Fruit fly (Drosophila melanogaster) whole organism, embryonic: ENCODE measurements around the gene CG31549.
A peak's percentile ranks its signal among the peaks of the same experiment; 100 is the strongest.

Experiments
- B-H1 ChIP-seq: fragments of 200-800 bp; sonication (Bioruptor generic); IDR thresholded peaks from 3 replicates; pipeline ENCODE4 v1.3.6; 2022; ENCODE audit warnings: missing biosample characterization, missing genetic modification characterization
- B-H2 ChIP-seq: fragments of 200-800 bp; sonication (Bioruptor generic); optimal IDR thresholded peaks from 2 replicates; lab custom pipeline; 2018; ENCODE audit warnings: missing biosample characterization, mild to moderate bottlenecking, missing genetic modification characterization
- CG10959 ChIP-seq: fragments of 200-800 bp; sonication (Bioruptor generic); IDR thresholded peaks from 2 replicates; pipeline ENCODE4 v1.3.6; 2022; ENCODE audit warnings: missing biosample characterization, missing genetic modification characterization
- CG11695 ChIP-seq: fragments of 200-800 bp; sonication (Bioruptor generic); IDR thresholded peaks from 3 replicates; pipeline ENCODE4 v1.3.6; 2022; ENCODE audit warnings: missing biosample characterization, missing genetic modification characterization
- CG13424 ChIP-seq: fragments of 200-800 bp; sonication (Bioruptor generic); optimal IDR thresholded peaks from 2 replicates; lab custom pipeline; 2019; ENCODE audit warnings: missing biosample characterization, mild to moderate bottlenecking, missing genetic modification characterization, moderate library complexity
- CG15601 ChIP-seq: fragments of 200-800 bp; sonication (Bioruptor generic); optimal IDR thresholded peaks from 3 replicates; lab custom pipeline; 2019; ENCODE audit warnings: missing biosample characterization, mild to moderate bottlenecking, missing genetic modification characterization, moderate library complexity
- CG18619 ChIP-seq: fragments of 200-800 bp; sonication (Bioruptor generic); optimal IDR thresholded peaks from 3 replicates; lab custom pipeline; 2017; ENCODE audit warnings: missing biosample characterization, mild to moderate bottlenecking, missing genetic modification characterization
- CG18764 ChIP-seq: fragments of 200-800 bp; sonication (Bioruptor generic); optimal IDR thresholded peaks from 3 replicates; lab custom pipeline; 2016; ENCODE audit warnings: missing biosample characterization, missing genetic modification characterization
- CG2129 ChIP-seq: fragments of 200-800 bp; sonication (Bioruptor generic); IDR thresholded peaks from 2 replicates; pipeline ENCODE4 v1.3.6; 2022; ENCODE audit warnings: missing biosample characterization, missing genetic modification characterization; ENCODE audit not compliant: partially characterized antibody
- CG2199 ChIP-seq: fragments of 200-800 bp; sonication (Bioruptor generic); IDR thresholded peaks from 3 replicates; pipeline ENCODE4 v1.3.6; 2022; ENCODE audit warnings: missing biosample characterization, missing genetic modification characterization
- CG2202 ChIP-seq: fragments of 200-800 bp; sonication (Bioruptor generic); optimal IDR thresholded peaks from 2 replicates; lab custom pipeline; 2018; ENCODE audit warnings: missing biosample characterization, mild to moderate bottlenecking, missing genetic modification characterization
- CG2712 ChIP-seq: fragments of 200-800 bp; optimal IDR thresholded peaks from 3 replicates; lab custom pipeline; 2019; ENCODE audit warnings: missing biosample characterization, mild to moderate bottlenecking, missing genetic modification characterization, moderate library complexity
- CG33213 ChIP-seq: fragments of 200-800 bp; sonication (Bioruptor generic); optimal IDR thresholded peaks from 3 replicates; lab custom pipeline; 2016; ENCODE audit warnings: missing biosample characterization, missing genetic modification characterization
- CG33557 ChIP-seq: fragments of 200-800 bp; sonication (Bioruptor generic); optimal IDR thresholded peaks from 2 replicates; lab custom pipeline; 2019; ENCODE audit warnings: missing biosample characterization, mild to moderate bottlenecking, missing genetic modification characterization, moderate library complexity
- CG3726 ChIP-seq: fragments of 200-800 bp; sonication (Bioruptor generic); IDR thresholded peaks from 3 replicates; pipeline ENCODE4, ENCODE4 v1.3.6; 2022; ENCODE audit warnings: missing biosample characterization, missing genetic modification characterization
- CG3838 ChIP-seq: fragments of 200-800 bp; sonication (Bioruptor generic); optimal IDR thresholded peaks from 3 replicates; lab custom pipeline; 2016; ENCODE audit warnings: missing biosample characterization, missing genetic modification characterization
- CG3847 ChIP-seq: fragments of 200-800 bp; sonication (Bioruptor generic); IDR thresholded peaks from 2 replicates; pipeline ENCODE4 v1.3.6; 2022; ENCODE audit warnings: missing biosample characterization, missing genetic modification characterization
- CG4730 ChIP-seq: fragments of 200-800 bp; sonication (Bioruptor generic); IDR thresholded peaks from 2 replicates; pipeline ENCODE4 v1.3.6; 2022; ENCODE audit warnings: missing biosample characterization, missing genetic modification characterization
- CG5245 ChIP-seq: fragments of 200-800 bp; sonication (Bioruptor generic); optimal IDR thresholded peaks from 3 replicates; lab custom pipeline; 2016; ENCODE audit warnings: missing biosample characterization, missing genetic modification characterization
- CG6765 ChIP-seq: fragments of 200-800 bp; sonication (Bioruptor generic); optimal IDR thresholded peaks from 3 replicates; lab custom pipeline; 2017; ENCODE audit warnings: missing biosample characterization, mild to moderate bottlenecking, missing genetic modification characterization
- CG8281 ChIP-seq: fragments of 200-800 bp; sonication (Bioruptor generic); optimal IDR thresholded peaks from 2 replicates; lab custom pipeline; 2018; ENCODE audit warnings: missing biosample characterization, mild to moderate bottlenecking, missing genetic modification characterization, moderate library complexity
- CG8290 ChIP-seq, 3 experiments: fragments of 200-800 bp; sonication (Bioruptor generic); optimal IDR thresholded peaks; 2 replicates each; lab custom pipeline; 2016 to 2019; ENCODE audit warnings: missing biosample characterization in 3 of 3, missing genetic modification characterization in 3 of 3, mild to moderate bottlenecking in 2 of 3, moderate library complexity in 1 of 3
- CG8765 ChIP-seq: fragments of 200-800 bp; sonication (Bioruptor generic); IDR thresholded peaks from 2 replicates; pipeline ENCODE4 v1.3.6; 2022; ENCODE audit warnings: missing biosample characterization, missing genetic modification characterization
- Doc2 ChIP-seq: fragments of 200-800 bp; sonication (Bioruptor generic); IDR thresholded peaks from 2 replicates; pipeline ENCODE4 v1.3.6; 2022; ENCODE audit warnings: missing biosample characterization, missing genetic modification characterization
- Hand ChIP-seq: fragments of 200-800 bp; sonication (Bioruptor generic); optimal IDR thresholded peaks from 2 replicates; lab custom pipeline; 2017; ENCODE audit warnings: mild to moderate bottlenecking, missing biosample characterization, missing genetic modification reagents, missing genetic modification characterization
- Hmx ChIP-seq: fragments of 200-800 bp; sonication (Bioruptor generic); optimal IDR thresholded peaks from 2 replicates; lab custom pipeline; 2016; ENCODE audit warnings: missing biosample characterization, missing genetic modification characterization
- Mes4 ChIP-seq: fragments of 200-800 bp; sonication (Bioruptor generic); optimal IDR thresholded peaks from 2 replicates; lab custom pipeline; 2016; ENCODE audit warnings: missing biosample characterization, missing genetic modification characterization
- Optix ChIP-seq: fragments of 200-800 bp; sonication (Bioruptor generic); IDR thresholded peaks from 3 replicates; pipeline ENCODE4 v1.3.6; 2022; ENCODE audit warnings: missing biosample characterization, missing genetic modification characterization
- Sox100B ChIP-seq: fragments of 200-800 bp; sonication (Bioruptor generic); optimal IDR thresholded peaks from 3 replicates; lab custom pipeline; 2018; ENCODE audit warnings: missing biosample characterization, mild to moderate bottlenecking, missing genetic modification characterization
- abd-A ChIP-seq: fragments of 200-800 bp; sonication (Bioruptor generic); optimal IDR thresholded peaks from 3 replicates; lab custom pipeline; 2019; ENCODE audit warnings: missing biosample characterization, mild to moderate bottlenecking, missing genetic modification characterization, moderate library complexity
- ap ChIP-seq: fragments of 200-800 bp; sonication (Bioruptor generic); IDR thresholded peaks from 2 replicates; pipeline ENCODE4 v1.3.6; 2022; ENCODE audit warnings: missing biosample characterization, missing genetic modification characterization
- cato ChIP-seq: fragments of 200-800 bp; sonication (Bioruptor generic); optimal IDR thresholded peaks from 2 replicates; lab custom pipeline; 2016; ENCODE audit warnings: missing biosample characterization, missing genetic modification characterization, borderline replicate concordance
- dan ChIP-seq: fragments of 200-800 bp; sonication (Bioruptor generic); IDR thresholded peaks from 2 replicates; pipeline ENCODE4 v1.3.6; 2022; ENCODE audit warnings: missing biosample characterization, missing genetic modification characterization
- dimm ChIP-seq: fragments of 200-800 bp; sonication (Bioruptor generic); IDR thresholded peaks from 2 replicates; pipeline ENCODE4 v1.3.6; 2022; ENCODE audit warnings: missing biosample characterization, missing genetic modification characterization
- dmrt11E ChIP-seq: fragments of 200-800 bp; sonication (Bioruptor generic); optimal IDR thresholded peaks from 3 replicates; lab custom pipeline; 2018; ENCODE audit warnings: missing biosample characterization, mild to moderate bottlenecking, missing genetic modification characterization, moderate library complexity
- ftz-f1 ChIP-seq: fragments of 200-800 bp; sonication (Bioruptor generic); optimal IDR thresholded peaks from 2 replicates; lab custom pipeline; 2016; ENCODE audit warnings: missing biosample characterization, missing genetic modification characterization
- fu2 ChIP-seq: fragments of 200-800 bp; sonication (Bioruptor generic); optimal IDR thresholded peaks from 2 replicates; lab custom pipeline; 2016; ENCODE audit warnings: missing biosample characterization, missing genetic modification characterization
- gfzf ChIP-seq: fragments of 200-800 bp; sonication (Bioruptor generic); optimal IDR thresholded peaks from 2 replicates; lab custom pipeline; 2016; ENCODE audit warnings: missing biosample characterization, mild to moderate bottlenecking, missing genetic modification characterization, moderate library complexity
- gsb ChIP-seq: fragments of 200-800 bp; sonication (Bioruptor generic); IDR thresholded peaks from 2 replicates; pipeline ENCODE4 v1.3.6; 2022; ENCODE audit warnings: missing biosample characterization, missing genetic modification characterization
- kah ChIP-seq: fragments of 200-800 bp; sonication (Bioruptor generic); optimal IDR thresholded peaks from 2 replicates; lab custom pipeline; 2018; ENCODE audit warnings: missing biosample characterization, mild to moderate bottlenecking, missing genetic modification characterization
- lola ChIP-seq, 3 experiments: fragments of >200 bp in 2 of 3; fragments of 200-800 bp in 1 of 3; sonication (Bioruptor generic) in 1 of 3; optimal IDR thresholded peaks; 2 replicates each; lab custom pipeline; 2017 to 2019; ENCODE audit warnings: missing biosample characterization in 3 of 3, missing genetic modification characterization in 3 of 3, mild to moderate bottlenecking in 1 of 3, moderate library complexity in 1 of 3
- p53 ChIP-seq: fragments of 200-800 bp; sonication (Bioruptor generic); optimal IDR thresholded peaks from 2 replicates; lab custom pipeline; 2016; ENCODE audit warnings: missing biosample characterization, missing genetic modification characterization
- pan ChIP-seq, 4 experiments: fragments of >200 bp in 3 of 4; fragments of 200-800 bp in 1 of 4; sonication (Bioruptor generic) in 1 of 4; optimal IDR thresholded peaks in 3 of 4; IDR thresholded peaks in 1 of 4; 2 replicates each; pipeline versions ENCODE4 v1.3.6 to Lab custom; 2017 to 2022; ENCODE audit warnings: missing biosample characterization in 2 of 4, missing genetic modification characterization in 2 of 4, mixed read lengths in 1 of 4
- pita ChIP-seq: fragments of 200-800 bp; sonication (Bioruptor generic); optimal IDR thresholded peaks from 2 replicates; lab custom pipeline; 2017; ENCODE audit warnings: missing biosample characterization, mild to moderate bottlenecking, missing genetic modification characterization
- salm ChIP-seq: fragments of 200-800 bp; sonication (Bioruptor generic); optimal IDR thresholded peaks from 2 replicates; lab custom pipeline; 2018; ENCODE audit warnings: missing biosample characterization, mild to moderate bottlenecking, missing genetic modification characterization
- sima ChIP-seq: fragments of 200-800 bp; sonication (Bioruptor generic); optimal IDR thresholded peaks from 2 replicates; lab custom pipeline; 2016; ENCODE audit warnings: missing biosample characterization, missing genetic modification characterization
- sna ChIP-seq: fragments of 200-800 bp; sonication (Bioruptor generic); IDR thresholded peaks from 2 replicates; pipeline ENCODE4 v1.3.6; 2022; ENCODE audit warnings: missing biosample characterization, missing genetic modification characterization; ENCODE audit not compliant: partially characterized antibody
- so ChIP-seq: fragments of 200-800 bp; sonication (Bioruptor generic); IDR thresholded peaks from 3 replicates; pipeline ENCODE4 v1.3.6; 2022; ENCODE audit warnings: missing biosample characterization, missing genetic modification characterization
- ssp ChIP-seq: fragments of 200-800 bp; sonication (Bioruptor generic); IDR thresholded peaks from 2 replicates; pipeline ENCODE4 v1.3.6; 2022; ENCODE audit warnings: missing biosample characterization, missing genetic modification characterization
- yki ChIP-seq: fragments of >200 bp; optimal IDR thresholded peaks from 3 replicates; lab custom pipeline; 2018

Gene CG31549

dm6 chr3R:5591398-5591853 lies 40.6 kb upstream of the CG31549 start, which contains the start of the genes noi and Vha26 (continued):
- no peak for TF ChIP-seq dimm
- peak; percentile 63 for TF ChIP-seq CG13424 (tag; lab: Kevin White, UChicago)
- TF ChIP-seq CG2712, result peak; percentile 74
- TF ChIP-seq dan (GFP tag; lab: Robert Waterston, UW), result no peak
- no peak for TF ChIP-seq so (GFP tag; lab: Robert Waterston, UW)
- no peak for TF ChIP-seq CG33213
- peak; percentile 46 for TF ChIP-seq dmrt11E (tag; lab: Kevin White, UChicago)
- peak; percentile 54 for TF ChIP-seq CG8290 (GFP tag; optimal IDR thresholded peaks at IDR 0.05; lab: Kevin White, UChicago)
- peak in 1 of 2 experiments; percentile 28 for TF ChIP-seq CG8290 (tag; optimal IDR thresholded peaks at IDR 0.05; lab: Kevin White, UChicago)
- TF ChIP-seq salm (tag; lab: Kevin White, UChicago), result no peak
- no peak for TF ChIP-seq CG4730 (GFP tag; lab: Robert Waterston, UW)
- TF ChIP-seq CG15601, result peak; percentile 68
- TF ChIP-seq B-H2 (GFP tag; lab: Kevin White, UChicago), result no peak
- no peak for TF ChIP-seq CG2199 (GFP tag; lab: Robert Waterston, UW)
- TF ChIP-seq sna (GFP tag; lab: Robert Waterston, UW), result peak; percentile 37; the same call in 1 of the 2 replicates
- TF ChIP-seq CG10959 (GFP tag; lab: Robert Waterston, UW), result no peak
- peak; percentile 31 for TF ChIP-seq Mes4 (GFP tag; lab: Kevin White, UChicago)
- TF ChIP-seq CG3838 (GFP tag; lab: Kevin White, UChicago), result no peak
- peak; percentile 20 for TF ChIP-seq CG18619 (GFP tag; lab: Kevin White, UChicago)
- TF ChIP-seq Optix, result no peak
- no peak for TF ChIP-seq fu2 (GFP tag; lab: Kevin White, UChicago)
- TF ChIP-seq p53 (GFP tag; lab: Kevin White, UChicago), result no peak
- no peak for TF ChIP-seq yki (lab: Kevin White, UChicago)
- no peak for TF ChIP-seq Hand (GFP tag; lab: Kevin White, UChicago)
- 0 out of 2 replicates have a peak, but pooled peaks have one; percentile 25 for TF ChIP-seq CG8765 (GFP tag; lab: Robert Waterston, UW)
- TF ChIP-seq abd-A (tag; lab: Kevin White, UChicago), result no peak
- TF ChIP-seq CG2202 (tag; lab: Kevin White, UChicago), result peak; percentile 50
- TF ChIP-seq B-H1 (GFP tag; lab: Robert Waterston, UW), result no peak
- no peak for TF ChIP-seq CG3726 (GFP tag; lab: Robert Waterston, UW)
- TF ChIP-seq ap (GFP tag; lab: Robert Waterston, UW), result no peak
- peak; percentile 51 for TF ChIP-seq CG2129
- TF ChIP-seq CG6765 (GFP tag; lab: Kevin White, UChicago), result no peak
- no peak for TF ChIP-seq Hmx (GFP tag; lab: Kevin White, UChicago)
- TF ChIP-seq CG11695 (GFP tag; lab: Robert Waterston, UW), result no peak
- no peak for TF ChIP-seq kah
- TF ChIP-seq sima (GFP tag; lab: Kevin White, UChicago), result no peak
- peak in 2 of 3 experiments; percentile 45 to 100 for TF ChIP-seq lola (GFP tag; optimal IDR thresholded peaks at IDR 0.05; lab: Kevin White, UChicago)
- no peak for TF ChIP-seq pita
- peak; percentile 68 for TF ChIP-seq gfzf (GFP tag; lab: Kevin White, UChicago)
- TF ChIP-seq ftz-f1, result peak; percentile 12
- no peak for TF ChIP-seq Sox100B (GFP tag; lab: Kevin White, UChicago)
- TF ChIP-seq CG5245 (GFP tag; lab: Kevin White, UChicago), result no peak
- no peak for TF ChIP-seq gsb (GFP tag; lab: Robert Waterston, UW)
- peak; percentile 98 for TF ChIP-seq ssp
- TF ChIP-seq CG3847 (GFP tag; lab: Robert Waterston, UW), result peak; percentile 45; the same call in 1 of the 2 replicates
- no peak for TF ChIP-seq CG33557 (GFP tag; lab: Kevin White, UChicago)
- no peak for TF ChIP-seq Doc2 (GFP tag; lab: Robert Waterston, UW)
- no peak for TF ChIP-seq pan (optimal IDR thresholded peaks at IDR 0.05; lab: Kevin White, UChicago)
- TF ChIP-seq pan (GFP tag; optimal IDR thresholded peaks at IDR 0.05 in 1 of 2, IDR thresholded peaks at IDR 0.05 in 1 of 2), result no peak
- peak; percentile 29 for TF ChIP-seq CG18764
- TF ChIP-seq cato (GFP tag; lab: Kevin White, UChicago), result no peak
- TF ChIP-seq CG8281 (tag; lab: Kevin White, UChicago), result no peak
